Fruit fly (Drosophila melanogaster): ENCODE results near the gene CG4502.

CG4502 gene

DNA sequence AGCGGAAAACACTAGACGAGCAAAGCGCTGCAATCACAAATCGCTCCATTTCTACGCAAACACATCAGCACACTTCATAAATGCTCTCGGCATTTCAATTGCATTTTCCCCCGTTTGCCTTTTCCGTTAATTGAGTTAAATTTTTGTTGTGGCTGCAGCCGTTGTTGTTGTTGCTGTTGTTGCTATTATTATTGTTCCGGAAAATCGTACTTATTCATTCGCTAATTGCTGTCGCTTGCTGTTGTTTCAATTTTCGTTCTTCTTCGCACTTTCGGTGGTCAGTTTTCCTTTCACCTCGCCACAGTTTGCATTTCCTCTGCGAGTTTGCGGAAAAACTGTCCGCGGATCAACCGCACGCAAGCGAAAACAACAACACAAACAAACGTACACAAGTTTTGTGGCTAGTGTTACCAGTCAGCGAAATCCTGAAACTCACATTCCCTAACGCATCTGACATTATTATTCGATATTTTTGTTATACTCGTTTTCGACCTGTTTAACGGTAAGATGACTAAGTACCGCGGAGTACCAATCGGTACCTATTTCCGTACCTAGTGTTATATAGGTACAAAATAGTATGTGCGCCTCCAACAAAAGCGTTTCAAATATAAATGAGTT lies 15.7 kb upstream of the CG4502 start, which contains the start of gene CG13784 (continued):
- TF ChIP-seq CTCF (GFP tag; optimal IDR thresholded peaks at IDR 0.05) = no peak
- TF ChIP-seq Nf-YC (tag; optimal IDR thresholded peaks at IDR 0.05) = peak; percentile 55
- TF ChIP-seq CG12155 (GFP tag; optimal IDR thresholded peaks at IDR 0.05) = no peak
- no peak for TF ChIP-seq luna (GFP tag; optimal IDR thresholded peaks at IDR 0.05)
- TF ChIP-seq Aef1 (GFP tag; IDR thresholded peaks at IDR 0.05) = peak; percentile 70
- TF ChIP-seq CoRest (tag; optimal IDR thresholded peaks at IDR 0.05) = peak; percentile 61
- no peak for TF ChIP-seq Sox100B (GFP tag; optimal IDR thresholded peaks at IDR 0.05)
- TF ChIP-seq CG43689 (GFP tag; IDR thresholded peaks at IDR 0.05) = no peak
- TF ChIP-seq toy (GFP tag; IDR thresholded peaks at IDR 0.05) = no peak
- peak in 1 of 2 experiments; percentile 2 for TF ChIP-seq crp (GFP tag; optimal IDR thresholded peaks at IDR 0.05)
- peak; percentile 90 for TF ChIP-seq stwl (tag; optimal IDR thresholded peaks at IDR 0.05)
- no peak for TF ChIP-seq CG14050 (GFP tag; IDR thresholded peaks at IDR 0.05)
- TF ChIP-seq slp2 (GFP tag; optimal IDR thresholded peaks at IDR 0.05) = no peak
- peak; percentile 33 for TF ChIP-seq BtbVII (GFP tag; optimal IDR thresholded peaks at IDR 0.05)
- TF ChIP-seq CG11398 (GFP tag; optimal IDR thresholded peaks at IDR 0.05) = peak; percentile 10
- peak; percentile 56; the same call in 1 of the 2 replicates for TF ChIP-seq CG14014 (GFP tag; IDR thresholded peaks at IDR 0.05)
- no peak for TF ChIP-seq aop (GFP tag; IDR thresholded peaks at IDR 0.05)
- peak; percentile 36 for TF ChIP-seq Blimp-1 (GFP tag; optimal IDR thresholded peaks at IDR 0.05)
- no peak for TF ChIP-seq CG9876 (GFP tag; optimal IDR thresholded peaks at IDR 0.05)
- no peak for TF ChIP-seq hkb (optimal IDR thresholded peaks at IDR 0.05)
- peak; percentile 38; the same call in 1 of the 2 replicates for TF ChIP-seq hkb (GFP tag; IDR thresholded peaks at IDR 0.05)
- peak; percentile 71 for TF ChIP-seq CG12659 (GFP tag; optimal IDR thresholded peaks at IDR 0.05)
- no peak for TF ChIP-seq CG3065 (GFP tag; optimal IDR thresholded peaks at IDR 0.05)
- peak; percentile 41 for TF ChIP-seq ash1 (GFP tag; optimal IDR thresholded peaks at IDR 0.05)
- TF ChIP-seq az2 (GFP tag; optimal IDR thresholded peaks at IDR 0.05) = no peak
- TF ChIP-seq CG8281 (tag; optimal IDR thresholded peaks at IDR 0.05) = no peak
- peak; percentile 96 for TF ChIP-seq gfzf (GFP tag; optimal IDR thresholded peaks at IDR 0.05)
- peak; percentile 14 for TF ChIP-seq CG17359 (tag; optimal IDR thresholded peaks at IDR 0.05)
- TF ChIP-seq cg (GFP tag; optimal IDR thresholded peaks at IDR 0.05) = no peak
- no peak for TF ChIP-seq C15 (GFP tag; IDR thresholded peaks at IDR 0.05)
- TF ChIP-seq CG13296 (GFP tag; optimal IDR thresholded peaks at IDR 0.05) = peak; percentile 18
- peak; percentile 55 for TF ChIP-seq CG9932 (GFP tag; IDR thresholded peaks at IDR 0.05)
- TF ChIP-seq gro (GFP tag; optimal IDR thresholded peaks at IDR 0.05) = peak; percentile 49
- no peak for TF ChIP-seq Six4 (GFP tag; optimal IDR thresholded peaks at IDR 0.05)
- no peak for TF ChIP-seq Hr3 (GFP tag; optimal IDR thresholded peaks at IDR 0.05)
- no peak for TF ChIP-seq CG16779 (GFP tag; IDR thresholded peaks at IDR 0.05)
- no peak for TF ChIP-seq lov (optimal IDR thresholded peaks at IDR 0.05)
- 0 out of 3 replicates have a peak, but pooled peaks have one; percentile 9 for TF ChIP-seq lov (GFP tag; IDR thresholded peaks at IDR 0.05)
- TF ChIP-seq gem (tag; optimal IDR thresholded peaks at IDR 0.05) = peak; percentile 34
- TF ChIP-seq zf30C (GFP tag; optimal IDR thresholded peaks at IDR 0.05) = no peak
- no peak for TF ChIP-seq CG3838 (GFP tag; optimal IDR thresholded peaks at IDR 0.05)
- TF ChIP-seq ab (GFP tag; optimal IDR thresholded peaks at IDR 0.05) = no peak
- no peak for TF ChIP-seq CG14441 (GFP tag; IDR thresholded peaks at IDR 0.05)
- TF ChIP-seq Dip3 (GFP tag; optimal IDR thresholded peaks at IDR 0.05) = no peak
- TF ChIP-seq sens (GFP tag) = peak; percentile 84
- peak; percentile 69 for TF ChIP-seq Dek (tag; optimal IDR thresholded peaks at IDR 0.05)
- TF ChIP-seq usp (GFP tag; optimal IDR thresholded peaks at IDR 0.05) = no peak
- peak; percentile 52 for TF ChIP-seq phol (tag; optimal IDR thresholded peaks at IDR 0.05)
- TF ChIP-seq ac (GFP tag; optimal IDR thresholded peaks at IDR 0.05) = no peak
- no peak for TF ChIP-seq Usf (GFP tag; optimal IDR thresholded peaks at IDR 0.05)
- TF ChIP-seq dan (GFP tag; IDR thresholded peaks at IDR 0.05) = no peak
- TF ChIP-seq CG7963 (GFP tag; IDR thresholded peaks at IDR 0.05; ENCODE audit: partially characterized antibody) = peak; percentile 33; the same call in 1 of the 3 replicates
